Worm (Caenorhabditis elegans) whole organism, late embryonic: ENCODE data around the gene F19H6.6.
A peak's percentile ranks its signal among the peaks of the same experiment; 100 is the strongest.

Experiments
- F13H6.1 ChIP-seq: sonication (generic microtip); optimal IDR thresholded peaks from 2 replicates; lab custom pipeline; 2016; ENCODE audit warnings: missing genetic modification characterization, missing compliant biosample characterization
- Y22D7AL.16 ChIP-seq: sonication (generic microtip); optimal IDR thresholded peaks from 2 replicates; lab custom pipeline; 2016; ENCODE audit warnings: missing genetic modification characterization, missing compliant biosample characterization
- ceh-14 ChIP-seq: sonication (generic microtip); optimal IDR thresholded peaks from 2 replicates; lab custom pipeline; 2016; ENCODE audit warnings: missing genotype, missing genetic modification characterization, missing compliant biosample characterization
- ceh-18 ChIP-seq: sonication (generic microtip); optimal IDR thresholded peaks from 2 replicates; lab custom pipeline; 2016; ENCODE audit warnings: missing genetic modification characterization, missing compliant biosample characterization
- ceh-22 ChIP-seq: sonication (generic microtip); optimal IDR thresholded peaks from 2 replicates; lab custom pipeline; 2017; ENCODE audit warnings: missing biosample characterization, missing genetic modification characterization
- ceh-31 ChIP-seq: sonication (generic microtip); optimal IDR thresholded peaks from 2 replicates; lab custom pipeline; 2016; ENCODE audit warnings: missing genetic modification characterization, missing compliant biosample characterization
- ceh-34 ChIP-seq: sonication (generic microtip); optimal IDR thresholded peaks from 2 replicates; lab custom pipeline; 2016; ENCODE audit warnings: mild to moderate bottlenecking, missing genetic modification characterization, missing compliant biosample characterization
- ceh-6 ChIP-seq: fragments of 200-800 bp; sonication (Bioruptor generic); optimal IDR thresholded peaks from 2 replicates; lab custom pipeline; 2018; ENCODE audit warnings: mild to moderate bottlenecking, missing genetic modification characterization, missing compliant biosample characterization
- ceh-9 ChIP-seq: sonication (generic microtip); optimal IDR thresholded peaks from 2 replicates; lab custom pipeline; 2016; ENCODE audit warnings: mild to moderate bottlenecking, missing genetic modification characterization, inconsistent platforms, missing compliant biosample characterization
- dmd-4 ChIP-seq: sonication (generic microtip); optimal IDR thresholded peaks from 2 replicates; lab custom pipeline; 2016; ENCODE audit warnings: borderline replicate concordance, missing genetic modification characterization, missing compliant biosample characterization
- elt-2 ChIP-seq: sonication (generic microtip); optimal IDR thresholded peaks from 2 replicates; lab custom pipeline; 2016; ENCODE audit warnings: missing genetic modification reagents, missing genetic modification characterization, missing compliant biosample characterization
- eyg-1 ChIP-seq: sonication (generic microtip); optimal IDR thresholded peaks from 2 replicates; lab custom pipeline; 2016; ENCODE audit warnings: missing genotype, missing genetic modification characterization, missing compliant biosample characterization
- fax-1 ChIP-seq: sonication (generic microtip); optimal IDR thresholded peaks from 2 replicates; lab custom pipeline; 2016; ENCODE audit warnings: missing genotype, missing genetic modification characterization, missing compliant biosample characterization
- fkh-10 ChIP-seq: fragments of 150-350 bp; optimal IDR thresholded peaks from 2 replicates; lab custom pipeline; 2014; ENCODE audit warnings: missing biosample characterization, missing genetic modification reagents, missing genetic modification characterization
- gmeb-2 ChIP-seq: sonication (generic microtip); optimal IDR thresholded peaks from 2 replicates; lab custom pipeline; 2016; ENCODE audit warnings: missing genetic modification characterization, inconsistent platforms, missing compliant biosample characterization
- hlh-13 ChIP-seq: fragments of 200-800 bp; sonication (Bioruptor generic); optimal IDR thresholded peaks from 2 replicates; lab custom pipeline; 2018; ENCODE audit warnings: mild to moderate bottlenecking, missing genetic modification characterization, missing compliant biosample characterization
- hlh-15 ChIP-seq: sonication (generic microtip); optimal IDR thresholded peaks from 2 replicates; lab custom pipeline; 2016; ENCODE audit warnings: missing genetic modification characterization, missing compliant biosample characterization
- hlh-6 ChIP-seq: sonication (generic microtip); optimal IDR thresholded peaks from 2 replicates; lab custom pipeline; 2016; ENCODE audit warnings: missing genotype, missing genetic modification characterization, missing compliant biosample characterization
- lim-6 ChIP-seq: sonication (generic microtip); optimal IDR thresholded peaks from 2 replicates; lab custom pipeline; 2016; ENCODE audit warnings: missing genetic modification characterization, missing compliant biosample characterization
- madf-2 ChIP-seq: sonication (generic microtip); optimal IDR thresholded peaks from 2 replicates; lab custom pipeline; 2017; ENCODE audit warnings: missing genetic modification characterization, missing compliant biosample characterization
- mec-3 ChIP-seq: sonication (generic microtip); optimal IDR thresholded peaks from 2 replicates; lab custom pipeline; 2016; ENCODE audit warnings: borderline replicate concordance, missing genetic modification characterization, missing compliant biosample characterization
- nfya-1 ChIP-seq: sonication (generic microtip); optimal IDR thresholded peaks from 2 replicates; lab custom pipeline; 2017; ENCODE audit warnings: missing genetic modification characterization, mild to moderate bottlenecking, missing compliant biosample characterization, antibody characterized with exemption, moderate library complexity
- nhr-11 ChIP-seq: fragments of 150-350 bp; optimal IDR thresholded peaks from 2 replicates; lab custom pipeline; 2014; ENCODE audit warnings: missing biosample characterization, missing genetic modification characterization
- pha-2 ChIP-seq: sonication (generic microtip); optimal IDR thresholded peaks from 2 replicates; lab custom pipeline; 2017; ENCODE audit warnings: mild to moderate bottlenecking, missing genetic modification characterization, missing compliant biosample characterization
- pqm-1 ChIP-seq: sonication (generic microtip); optimal IDR thresholded peaks from 2 replicates; lab custom pipeline; 2016; ENCODE audit warnings: missing genetic modification characterization, missing compliant biosample characterization
- pros-1 ChIP-seq: fragments of 150-350 bp; optimal IDR thresholded peaks from 2 replicates; lab custom pipeline; 2014; ENCODE audit warnings: missing biosample characterization, missing genetic modification reagents, missing genetic modification characterization
- ref-2 ChIP-seq: sonication (generic microtip); optimal IDR thresholded peaks from 2 replicates; lab custom pipeline; 2016; ENCODE audit warnings: missing genetic modification characterization, missing compliant biosample characterization
- sdc-2 ChIP-seq: sonication (generic microtip); optimal IDR thresholded peaks from 2 replicates; lab custom pipeline; 2016; ENCODE audit warnings: missing genotype, missing genetic modification characterization, missing compliant biosample characterization
- sox-4 ChIP-seq: sonication (generic microtip); optimal IDR thresholded peaks from 2 replicates; lab custom pipeline; 2017; ENCODE audit warnings: mild to moderate bottlenecking, missing genetic modification characterization, inconsistent platforms, missing compliant biosample characterization
- syd-9 ChIP-seq: sonication (generic microtip); optimal IDR thresholded peaks from 2 replicates; lab custom pipeline; 2016; ENCODE audit warnings: mild to moderate bottlenecking, missing genetic modification characterization, moderate library complexity, missing compliant biosample characterization
- tbx-2 ChIP-seq: sonication (generic microtip); optimal IDR thresholded peaks from 2 replicates; lab custom pipeline; 2016; ENCODE audit warnings: missing genetic modification characterization, missing compliant biosample characterization
- tbx-7 ChIP-seq: sonication (generic microtip); optimal IDR thresholded peaks from 2 replicates; lab custom pipeline; 2016; ENCODE audit warnings: missing genotype, missing genetic modification characterization, missing compliant biosample characterization
- unc-42 ChIP-seq: sonication (generic microtip); optimal IDR thresholded peaks from 2 replicates; lab custom pipeline; 2016; ENCODE audit warnings: missing genotype, missing genetic modification characterization, missing compliant biosample characterization

The F19H6.6 gene

ce11 chrX:12407297-12407696 lies 46.7 kb downstream of the F19H6.6 start:
- no peak for TF ChIP-seq tbx-7 (tag; lab: Kevin White, UChicago)
- TF ChIP-seq ceh-14, result peak; percentile 37
- TF ChIP-seq hlh-13 (GFP tag; lab: Kevin White, UChicago), result peak; percentile 26
- no peak for TF ChIP-seq lim-6 (tag; lab: Kevin White, UChicago)
- TF ChIP-seq pha-2 (tag; lab: Kevin White, UChicago), result no peak
- TF ChIP-seq nhr-11 (tag; lab: Kevin White, UChicago), result no peak
- peak; percentile 8 for TF ChIP-seq sdc-2 (tag; lab: Kevin White, UChicago)
- TF ChIP-seq fax-1 (tag; lab: Kevin White, UChicago), result peak; percentile 12
- TF ChIP-seq unc-42 (tag; lab: Kevin White, UChicago), result peak; percentile 100
- TF ChIP-seq gmeb-2, result peak; percentile 34
- peak; percentile 57 for TF ChIP-seq ref-2
- no peak for TF ChIP-seq eyg-1 (tag; lab: Kevin White, UChicago)
- no peak for TF ChIP-seq ceh-34 (tag; lab: Kevin White, UChicago)
- peak; percentile 28 for TF ChIP-seq madf-2
- peak; percentile 16 for TF ChIP-seq syd-9
- TF ChIP-seq dmd-4 (tag; lab: Kevin White, UChicago), result no peak
- no peak for TF ChIP-seq pqm-1 (tag; lab: Kevin White, UChicago)
- peak; percentile 22 for TF ChIP-seq F13H6.1 (tag; lab: Kevin White, UChicago)
- TF ChIP-seq ceh-6, result peak; percentile 11
- no peak for TF ChIP-seq pros-1 (tag; lab: Kevin White, UChicago)
- no peak for TF ChIP-seq ceh-22 (tag; lab: Kevin White, UChicago)
- peak; percentile 42 for TF ChIP-seq nfya-1
- no peak for TF ChIP-seq ceh-9 (tag; lab: Kevin White, UChicago)
- no peak for TF ChIP-seq hlh-15 (tag; lab: Kevin White, UChicago)
- no peak for TF ChIP-seq Y22D7AL.16 (tag; lab: Kevin White, UChicago)
- peak; percentile 88 for TF ChIP-seq ceh-31 (tag; lab: Kevin White, UChicago)
- peak; percentile 30 for TF ChIP-seq hlh-6 (tag; lab: Kevin White, UChicago)
- TF ChIP-seq fkh-10, result peak; percentile 19
- peak; percentile 47 for TF ChIP-seq tbx-2 (tag; lab: Kevin White, UChicago)
- TF ChIP-seq ceh-18 (tag; lab: Kevin White, UChicago), result peak; percentile 41
- TF ChIP-seq elt-2, result no peak
- TF ChIP-seq sox-4, result peak; percentile 23
- TF ChIP-seq mec-3 (tag; lab: Kevin White, UChicago), result no peak
- TF ChIP-seq, all 69 proteins: peak for 18
